Worm (Caenorhabditis elegans) whole organism, L4 larva: ENCODE data around the gene rbm-26.

Experiments
- F44E2.7 ChIP-seq: fragments of 200-800 bp; sonication (Bioruptor generic); IDR thresholded peaks from 2 replicates; pipeline ENCODE4 v2.1.2; 2022; ENCODE audit warnings: missing genetic modification characterization, missing compliant biosample characterization
- F49E8.2 ChIP-seq: sonication (generic microtip); optimal IDR thresholded peaks from 2 replicates; lab custom pipeline; 2016; ENCODE audit warnings: missing compliant biosample characterization, mild to moderate bottlenecking, missing genetic modification characterization, borderline replicate concordance
- fos-1 ChIP-seq: fragments of 150-350 bp; optimal IDR thresholded peaks from 2 replicates; lab custom pipeline; 2014; ENCODE audit warnings: missing biosample characterization, missing genetic modification characterization
- hlh-30 ChIP-seq: sonication (generic microtip); optimal IDR thresholded peaks from 2 replicates; lab custom pipeline; 2017; ENCODE audit warnings: antibody characterized with exemption, mild to moderate bottlenecking, missing genetic modification characterization, missing compliant biosample characterization; ENCODE audit not compliant: insufficient read depth
- lin-39 ChIP-seq: fragments of 150-350 bp; optimal IDR thresholded peaks from 2 replicates; lab custom pipeline; 2014; ENCODE audit warnings: missing biosample characterization, missing genetic modification reagents, missing genetic modification characterization
- lir-3 ChIP-seq: sonication (generic microtip); optimal IDR thresholded peaks from 2 replicates; lab custom pipeline; 2016; ENCODE audit warnings: mild to moderate bottlenecking, missing genetic modification characterization, missing compliant biosample characterization
- mdl-1 ChIP-seq, 2 experiments: fragments of 150-350 bp in 1 of 2; sonication (generic microtip) in 1 of 2; optimal IDR thresholded peaks; 2 replicates each; lab custom pipeline; 2014 to 2017; ENCODE audit warnings: missing biosample characterization in 2 of 2, missing genetic modification characterization in 2 of 2
- nhr-11 ChIP-seq: fragments of 150-350 bp; optimal IDR thresholded peaks from 2 replicates; lab custom pipeline; 2014; ENCODE audit warnings: missing biosample characterization, missing genetic modification characterization
- nhr-77 ChIP-seq: fragments of 150-350 bp; optimal IDR thresholded peaks from 2 replicates; lab custom pipeline; 2014; ENCODE audit warnings: missing biosample characterization, missing genetic modification characterization
- saeg-2 ChIP-seq: fragments of 200-800 bp; sonication (Bioruptor generic); IDR thresholded peaks from 2 replicates; pipeline ENCODE4 v1.3.6; 2022; ENCODE audit warnings: missing genetic modification reagents, missing genetic modification characterization, missing compliant biosample characterization
- snpc-4 ChIP-seq: fragments of 150-350 bp; optimal IDR thresholded peaks from 2 replicates; lab custom pipeline; 2014; ENCODE audit warnings: missing biosample characterization, missing genetic modification characterization
- zfp-2 ChIP-seq: sonication (generic microtip); optimal IDR thresholded peaks from 2 replicates; lab custom pipeline; 2016; ENCODE audit warnings: mild to moderate bottlenecking, missing genetic modification characterization, missing compliant biosample characterization

DNA sequence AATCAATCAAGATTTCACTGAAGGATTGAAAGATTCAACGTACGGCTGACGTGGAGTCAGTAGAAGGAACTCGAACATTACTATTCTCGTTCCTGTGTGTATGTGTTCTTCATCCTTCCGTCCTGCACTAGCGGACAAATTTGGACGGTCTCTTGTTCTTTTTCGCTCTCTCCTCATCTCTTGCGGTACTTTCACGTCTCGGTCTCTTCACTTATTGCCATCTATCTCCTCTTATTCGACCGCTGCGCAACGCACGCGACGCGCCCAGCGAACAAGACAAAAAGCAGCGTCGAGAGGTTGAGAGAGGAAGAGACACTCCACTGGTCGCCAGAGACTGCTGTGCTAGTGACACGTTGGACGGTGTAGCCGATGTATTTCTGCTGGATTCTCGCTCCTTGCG is 4.1 kb downstream of the rbm-26 start:
- TF ChIP-seq hlh-30 (tag; lab: Kevin White, UChicago) (peak; percentile 64), fos-1 (no peak), F49E8.2 (no peak), lir-3 (no peak), saeg-2 (GFP tag; lab: Robert Waterston, UW) (no peak), lin-39 (tag; lab: Kevin White, UChicago) (no peak), mdl-1 (tag; optimal IDR thresholded peaks at IDR 0.05; lab: Kevin White, UChicago) (peak; percentile 66 to 78), F44E2.7 (GFP tag; lab: Robert Waterston, UW) (0 out of 2 replicates have a peak, but pooled peaks have one; percentile 30), nhr-77 (tag; lab: Kevin White, UChicago) (peak; percentile 46), snpc-4 (tag; lab: Kevin White, UChicago) (no peak), zfp-2 (tag; lab: Kevin White, UChicago) (no peak), nhr-11 (tag; lab: Kevin White, UChicago) (peak; percentile 60)
